Fruit fly (Drosophila melanogaster) whole organism, embryonic: ENCODE data around the gene Eato.

Experiments used
- Adf1 ChIP-seq: fragments of 200-800 bp; sonication (Bioruptor generic); IDR thresholded peaks from 2 replicates; pipeline ENCODE4 v1.3.6; 2022; ENCODE audit warnings: missing biosample characterization, missing genetic modification characterization
- Atf-2 ChIP-seq: fragments of 200-800 bp; sonication (Bioruptor generic); optimal IDR thresholded peaks from 2 replicates; lab custom pipeline; 2016; ENCODE audit warnings: missing biosample characterization, missing genetic modification characterization
- Atf3 ChIP-seq: fragments of 200-800 bp; sonication (Bioruptor generic); optimal IDR thresholded peaks from 3 replicates; lab custom pipeline; 2016; ENCODE audit warnings: missing biosample characterization, missing genetic modification characterization
- B-H1 ChIP-seq: fragments of 200-800 bp; sonication (Bioruptor generic); IDR thresholded peaks from 3 replicates; pipeline ENCODE4 v1.3.6; 2022; ENCODE audit warnings: missing biosample characterization, missing genetic modification characterization
- C15 ChIP-seq: fragments of 200-800 bp; sonication (Bioruptor generic); IDR thresholded peaks from 3 replicates; pipeline ENCODE4 v1.3.6; 2022; ENCODE audit warnings: missing biosample characterization, missing genetic modification characterization
- CG10366 ChIP-seq: fragments of 200-800 bp; sonication (Bioruptor generic); IDR thresholded peaks from 2 replicates; pipeline ENCODE4 v1.3.6; 2022; ENCODE audit warnings: missing biosample characterization, missing genetic modification characterization
- CG10431 ChIP-seq: fragments of 200-800 bp; sonication (Bioruptor generic); optimal IDR thresholded peaks from 3 replicates; lab custom pipeline; 2018; ENCODE audit warnings: missing biosample characterization, mild to moderate bottlenecking, missing genetic modification characterization
- CG10979 ChIP-seq: fragments of 200-800 bp; sonication (Bioruptor generic); optimal IDR thresholded peaks from 2 replicates; lab custom pipeline; 2018; ENCODE audit warnings: missing biosample characterization, mild to moderate bottlenecking, missing genetic modification characterization, moderate library complexity
- CG12104 ChIP-seq: fragments of 200-800 bp; sonication (Bioruptor generic); optimal IDR thresholded peaks from 3 replicates; lab custom pipeline; 2016; ENCODE audit warnings: missing biosample characterization, missing genetic modification characterization
- CG14965 ChIP-seq: fragments of 200-800 bp; sonication (Bioruptor generic); optimal IDR thresholded peaks from 2 replicates; lab custom pipeline; 2016; ENCODE audit warnings: missing biosample characterization, missing genetic modification characterization, borderline replicate concordance
- CG15479 ChIP-seq: fragments of 200-800 bp; sonication (Bioruptor generic); optimal IDR thresholded peaks from 3 replicates; lab custom pipeline; 2019; ENCODE audit warnings: missing biosample characterization, mild to moderate bottlenecking, missing genetic modification characterization, moderate library complexity
- CG1603 ChIP-seq: fragments of 200-800 bp; sonication (Bioruptor generic); optimal IDR thresholded peaks from 2 replicates; lab custom pipeline; 2019; ENCODE audit warnings: missing biosample characterization, mild to moderate bottlenecking, missing genetic modification characterization, moderate library complexity
- CG18619 ChIP-seq: fragments of 200-800 bp; sonication (Bioruptor generic); optimal IDR thresholded peaks from 3 replicates; lab custom pipeline; 2017; ENCODE audit warnings: missing biosample characterization, mild to moderate bottlenecking, missing genetic modification characterization
- CG2712 ChIP-seq: fragments of 200-800 bp; optimal IDR thresholded peaks from 3 replicates; lab custom pipeline; 2019; ENCODE audit warnings: missing biosample characterization, mild to moderate bottlenecking, missing genetic modification characterization, moderate library complexity
- CG3726 ChIP-seq: fragments of 200-800 bp; sonication (Bioruptor generic); IDR thresholded peaks from 3 replicates; pipeline ENCODE4, ENCODE4 v1.3.6; 2022; ENCODE audit warnings: missing biosample characterization, missing genetic modification characterization
- CG4617 ChIP-seq: fragments of 200-800 bp; sonication (Bioruptor generic); optimal IDR thresholded peaks from 3 replicates; lab custom pipeline; 2016; ENCODE audit warnings: missing biosample characterization, missing genetic modification characterization, borderline replicate concordance
- CG5180 ChIP-seq: fragments of 200-800 bp; sonication (Bioruptor generic); optimal IDR thresholded peaks from 3 replicates; lab custom pipeline; 2017; ENCODE audit warnings: missing biosample characterization, missing genetic modification characterization, mild to moderate bottlenecking, moderate library complexity, missing genetic modification reagents
- CG6175 ChIP-seq: fragments of 200-800 bp; sonication (Bioruptor generic); IDR thresholded peaks from 3 replicates; pipeline ENCODE4 v1.3.6; 2022; ENCODE audit warnings: missing biosample characterization, missing genetic modification characterization
- CG7987 ChIP-seq: fragments of 200-800 bp; sonication (Bioruptor generic); optimal IDR thresholded peaks from 2 replicates; lab custom pipeline; 2018; ENCODE audit warnings: missing biosample characterization, mild to moderate bottlenecking, missing genetic modification characterization, moderate library complexity
- CG8089 ChIP-seq: fragments of 200-800 bp; sonication (Bioruptor generic); optimal IDR thresholded peaks from 3 replicates; lab custom pipeline; 2016; ENCODE audit warnings: missing biosample characterization, missing genetic modification characterization
- CG9609 ChIP-seq: fragments of 200-800 bp; sonication (Bioruptor generic); optimal IDR thresholded peaks from 3 replicates; lab custom pipeline; 2016; ENCODE audit warnings: missing biosample characterization, missing genetic modification characterization
- Chrac-16 ChIP-seq: fragments of 200-800 bp; sonication (Bioruptor generic); optimal IDR thresholded peaks from 3 replicates; lab custom pipeline; 2016; ENCODE audit warnings: missing biosample characterization, missing genetic modification characterization
- Dp ChIP-seq: fragments of 200-800 bp; sonication (Bioruptor generic); optimal IDR thresholded peaks from 2 replicates; lab custom pipeline; 2018; ENCODE audit warnings: missing biosample characterization, mild to moderate bottlenecking, missing genetic modification characterization, moderate library complexity
- Eip74EF ChIP-seq, 2 experiments: fragments of 200-800 bp in 1 of 2; fragments of >200 bp in 1 of 2; sonication (Bioruptor generic) in 1 of 2; optimal IDR thresholded peaks; 2 replicates each; lab custom pipeline; 2017 to 2019; ENCODE audit warnings: missing biosample characterization in 2 of 2, missing genetic modification characterization in 2 of 2, mild to moderate bottlenecking in 1 of 2, moderate library complexity in 1 of 2
- HHEX ChIP-seq: fragments of 200-800 bp; sonication (Bioruptor generic); optimal IDR thresholded peaks from 3 replicates; lab custom pipeline; 2017; ENCODE audit warnings: missing biosample characterization, mild to moderate bottlenecking, missing genetic modification characterization, missing genetic modification reagents
- HLH3B ChIP-seq: fragments of 200-800 bp; sonication (Bioruptor generic); IDR thresholded peaks from 2 replicates; pipeline ENCODE4 v1.3.6; 2022; ENCODE audit warnings: missing biosample characterization, missing genetic modification characterization
- Hr78 ChIP-seq, 2 experiments: fragments of 200-800 bp in 1 of 2; fragments of >200 bp in 1 of 2; sonication (Bioruptor generic) in 1 of 2; optimal IDR thresholded peaks; 2 replicates each; lab custom pipeline; 2017 to 2019; ENCODE audit warnings: missing biosample characterization in 2 of 2, missing genetic modification characterization in 2 of 2, mild to moderate bottlenecking in 1 of 2, moderate library complexity in 1 of 2
- Lim3 ChIP-seq: fragments of 200-800 bp; sonication (Bioruptor generic); IDR thresholded peaks from 2 replicates; pipeline ENCODE4 v1.3.6; 2022; ENCODE audit warnings: missing biosample characterization, missing genetic modification characterization
- Mes4 ChIP-seq: fragments of 200-800 bp; sonication (Bioruptor generic); optimal IDR thresholded peaks from 2 replicates; lab custom pipeline; 2016; ENCODE audit warnings: missing biosample characterization, missing genetic modification characterization
- Vsx1 ChIP-seq: fragments of 200-800 bp; sonication (Bioruptor generic); optimal IDR thresholded peaks from 2 replicates; lab custom pipeline; 2017; ENCODE audit warnings: missing biosample characterization, mild to moderate bottlenecking, missing genetic modification characterization, missing genetic modification reagents
- ci ChIP-seq: fragments of 200-800 bp; sonication (Bioruptor generic); IDR thresholded peaks from 3 replicates; pipeline ENCODE4 v1.3.6; 2022; ENCODE audit warnings: missing biosample characterization, missing genetic modification characterization
- dysf ChIP-seq: fragments of 200-800 bp; sonication (Bioruptor generic); IDR thresholded peaks from 3 replicates; pipeline ENCODE4 v1.3.6; 2022; ENCODE audit warnings: missing biosample characterization, missing genetic modification characterization
- fd3F ChIP-seq: fragments of 200-800 bp; sonication (Bioruptor generic); optimal IDR thresholded peaks from 2 replicates; lab custom pipeline; 2018; ENCODE audit warnings: missing biosample characterization, mild to moderate bottlenecking, missing genetic modification characterization, moderate library complexity
- hbn ChIP-seq: fragments of 200-800 bp; sonication (Bioruptor generic); IDR thresholded peaks from 2 replicates; pipeline ENCODE4 v1.3.6; 2022; ENCODE audit warnings: missing biosample characterization, missing genetic modification characterization; ENCODE audit not compliant: partially characterized antibody
- her ChIP-seq: fragments of 200-800 bp; sonication (Bioruptor generic); optimal IDR thresholded peaks from 2 replicates; lab custom pipeline; 2016; ENCODE audit warnings: missing biosample characterization, missing genetic modification characterization
- jing ChIP-seq: fragments of 200-800 bp; sonication (Bioruptor generic); optimal IDR thresholded peaks from 2 replicates; lab custom pipeline; 2018; ENCODE audit warnings: missing biosample characterization, mild to moderate bottlenecking, missing genetic modification characterization
- jumu ChIP-seq: fragments of 200-800 bp; sonication (Bioruptor generic); optimal IDR thresholded peaks from 3 replicates; lab custom pipeline; 2016; ENCODE audit warnings: missing biosample characterization, missing genetic modification characterization
- kah ChIP-seq: fragments of 200-800 bp; sonication (Bioruptor generic); optimal IDR thresholded peaks from 2 replicates; lab custom pipeline; 2018; ENCODE audit warnings: missing biosample characterization, mild to moderate bottlenecking, missing genetic modification characterization
- klu ChIP-seq: fragments of 200-800 bp; sonication (Bioruptor generic); IDR thresholded peaks from 2 replicates; pipeline ENCODE4 v1.3.6; 2022; ENCODE audit warnings: missing biosample characterization, missing genetic modification characterization
- nom ChIP-seq: fragments of 200-800 bp; sonication (Bioruptor generic); optimal IDR thresholded peaks from 2 replicates; lab custom pipeline; 2017; ENCODE audit warnings: missing biosample characterization, missing genetic modification characterization, mild to moderate bottlenecking, moderate library complexity, missing genetic modification reagents
- prd ChIP-seq, 3 experiments: fragments of >200 bp in 2 of 3; fragments of 200-800 bp in 1 of 3; sonication (Bioruptor generic) in 1 of 3; optimal IDR thresholded peaks in 2 of 3; IDR thresholded peaks in 1 of 3; 2 replicates in 2 of 3; 3 replicates in 1 of 3; pipeline versions ENCODE4 v1.3.6 to Lab custom; 2017 to 2022; ENCODE audit warnings: missing biosample characterization in 1 of 3, missing genetic modification characterization in 1 of 3
- ranshi ChIP-seq: fragments of 200-800 bp; sonication (Bioruptor generic); IDR thresholded peaks from 2 replicates; pipeline ENCODE4 v1.3.6; 2022; ENCODE audit warnings: missing biosample characterization, missing genetic modification characterization
- sens ChIP-seq: fragments of 200-800 bp; sonication (Bioruptor generic); peaks from one replicate; lab custom pipeline; 2016; ENCODE audit warnings: missing biosample characterization, missing genetic modification characterization
- sens-2 ChIP-seq: fragments of 200-800 bp; sonication (Bioruptor generic); IDR thresholded peaks from 2 replicates; pipeline ENCODE4 v1.3.6; 2022; ENCODE audit warnings: missing biosample characterization, missing genetic modification characterization
- sisA ChIP-seq: fragments of 200-800 bp; sonication (Bioruptor generic); IDR thresholded peaks from 2 replicates; pipeline ENCODE4 v1.3.6; 2022; ENCODE audit warnings: missing biosample characterization, missing genetic modification characterization
- slp2 ChIP-seq: fragments of 200-800 bp; sonication (Bioruptor generic); optimal IDR thresholded peaks from 2 replicates; lab custom pipeline; 2016; ENCODE audit warnings: missing biosample characterization, missing genetic modification characterization
- unc-4 ChIP-seq: fragments of 200-800 bp; sonication (Bioruptor generic); IDR thresholded peaks from 2 replicates; pipeline ENCODE4 v1.3.6; 2022; ENCODE audit warnings: missing biosample characterization, missing genetic modification characterization; ENCODE audit not compliant: partially characterized antibody

Gene Eato

DNA sequence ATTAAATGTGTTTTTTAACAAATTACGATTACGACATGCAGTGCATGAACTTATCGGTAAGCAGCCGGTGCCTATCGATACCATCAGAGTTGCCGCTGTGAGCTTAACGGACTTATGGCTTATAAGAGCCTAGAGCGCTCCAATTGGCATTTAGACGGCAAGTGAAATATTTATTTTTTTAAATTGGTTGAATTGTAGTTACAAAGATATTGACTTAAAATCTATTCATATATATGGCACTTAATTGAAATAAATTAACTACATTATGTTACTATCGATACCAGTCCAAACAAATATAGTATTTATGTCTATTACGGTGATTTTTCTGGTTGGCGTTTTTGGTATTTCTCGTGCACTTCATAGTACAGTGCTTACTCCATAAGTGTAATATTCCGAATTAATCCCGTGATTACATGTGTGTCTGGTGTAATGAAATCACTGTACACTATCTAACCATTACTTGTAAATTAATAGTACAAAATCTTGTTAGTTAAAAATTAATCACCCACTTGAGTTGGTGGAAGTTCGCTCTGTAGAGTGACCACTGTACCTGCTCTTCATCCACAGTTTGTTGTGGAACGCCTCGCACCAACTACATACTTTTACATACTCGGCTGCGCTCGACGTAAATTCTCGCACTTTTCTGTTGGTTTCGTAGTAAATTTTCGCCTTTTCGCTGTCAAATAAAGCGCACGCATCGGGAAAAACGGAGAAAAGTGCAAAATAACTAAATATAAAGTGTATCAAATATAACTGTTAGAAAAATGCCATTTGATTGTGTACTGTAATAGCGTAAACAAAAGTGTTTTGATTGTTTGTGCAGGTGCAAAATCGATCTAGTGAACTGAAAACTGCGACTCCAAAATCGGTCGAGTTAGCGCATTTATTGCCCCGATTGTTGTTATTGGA, 51.4 kb downstream of the Eato start, which contains the start of the genes mRpS23 and CenG1A (continued):
- TF ChIP-seq CG3726 (GFP tag; lab: Robert Waterston, UW) (peak; percentile 100), CG15479 (peak; percentile 80), CG8089 (GFP tag; lab: Kevin White, UChicago) (peak; percentile 100), CG10979 (tag; lab: Kevin White, UChicago) (peak; percentile 100), B-H1 (peak; percentile 100), Lim3 (peak; percentile 99), CG5180 (GFP tag; lab: Kevin White, UChicago) (peak; percentile 94), CG1603 (tag; lab: Kevin White, UChicago) (peak; percentile 99), Adf1 (GFP tag; lab: Robert Waterston, UW) (peak; percentile 95), sens (GFP tag; lab: Kevin White, UChicago) (peak; percentile 100), Eip74EF (GFP tag; optimal IDR thresholded peaks at IDR 0.05; lab: Kevin White, UChicago) (peak in 1 of 2 experiments; percentile 100), C15 (GFP tag; lab: Robert Waterston, UW) (peak; percentile 100), nom (GFP tag; lab: Kevin White, UChicago) (peak; percentile 99), CG6175 (GFP tag; lab: Robert Waterston, UW) (peak; percentile 100), CG14965 (peak; percentile 93), Mes4 (peak; percentile 100), sens-2 (GFP tag; lab: Robert Waterston, UW) (peak; percentile 100), prd (optimal IDR thresholded peaks at IDR 0.05; lab: Kevin White, UChicago) (no peak), prd (GFP tag; IDR thresholded peaks at IDR 0.05; lab: Robert Waterston, UW) (peak; percentile 100), CG7987 (peak; percentile 99), Chrac-16 (GFP tag; lab: Kevin White, UChicago) (peak; percentile 100), CG2712 (tag; lab: Kevin White, UChicago) (peak; percentile 100), CG10431 (GFP tag; lab: Kevin White, UChicago) (peak; percentile 97), slp2 (GFP tag; lab: Kevin White, UChicago) (peak; percentile 100), CG10366 (GFP tag; lab: Robert Waterston, UW) (peak; percentile 100), hbn (GFP tag; lab: Robert Waterston, UW) (peak; percentile 79), CG12104 (GFP tag; lab: Kevin White, UChicago) (peak; percentile 99), CG9609 (GFP tag; lab: Kevin White, UChicago) (peak; percentile 100), jumu (GFP tag; lab: Kevin White, UChicago) (peak; percentile 100), Atf-2 (GFP tag; lab: Kevin White, UChicago) (peak; percentile 100), dysf (GFP tag; lab: Robert Waterston, UW) (peak; percentile 100), unc-4 (peak; percentile 82), Vsx1 (GFP tag; lab: Kevin White, UChicago) (peak; percentile 99), sisA (peak; percentile 100), her (GFP tag; lab: Kevin White, UChicago) (peak; percentile 98), ci (peak; percentile 100), HHEX (GFP tag; lab: Kevin White, UChicago) (peak; percentile 100), klu (GFP tag; lab: Robert Waterston, UW) (peak; percentile 99), CG4617 (peak; percentile 100), Hr78 (GFP tag; optimal IDR thresholded peaks at IDR 0.05; lab: Kevin White, UChicago) (peak in 1 of 2 experiments; percentile 97), Atf3 (peak; percentile 100), fd3F (GFP tag; lab: Kevin White, UChicago) (peak; percentile 100), HLH3B (GFP tag; lab: Robert Waterston, UW) (peak; percentile 100), jing (GFP tag; lab: Kevin White, UChicago) (peak; percentile 100), Dp (GFP tag; lab: Kevin White, UChicago) (peak; percentile 60), CG18619 (GFP tag; lab: Kevin White, UChicago) (peak; percentile 100), kah (GFP tag; lab: Kevin White, UChicago) (peak; percentile 99), ranshi (GFP tag; lab: Robert Waterston, UW) (peak; percentile 100)
